Worm (Caenorhabditis elegans) whole organism, late embryonic: ENCODE measurements around the gene idpp-11.

ENCODE experiments used
- C38D4.7 ChIP-seq: fragments of 200-800 bp; sonication (Bioruptor generic); optimal IDR thresholded peaks from 2 replicates; lab custom pipeline; 2018; ENCODE audit warnings: mild to moderate bottlenecking, missing genetic modification characterization, moderate library complexity, missing compliant biosample characterization
- F13H6.1 ChIP-seq: sonication (generic microtip); optimal IDR thresholded peaks from 2 replicates; lab custom pipeline; 2016; ENCODE audit warnings: missing genetic modification characterization, missing compliant biosample characterization
- K02D7.2 ChIP-seq: sonication (generic microtip); optimal IDR thresholded peaks from 2 replicates; lab custom pipeline; 2017; ENCODE audit warnings: mild to moderate bottlenecking, missing genetic modification characterization, missing compliant biosample characterization
- K09A11.1 ChIP-seq: sonication (generic microtip); optimal IDR thresholded peaks from 2 replicates; lab custom pipeline; 2017; ENCODE audit warnings: antibody characterized with exemption, mild to moderate bottlenecking, missing genetic modification characterization, missing compliant biosample characterization; ENCODE audit not compliant: insufficient read depth
- T23F11.4 ChIP-seq: fragments of 200-800 bp; sonication (Bioruptor generic); optimal IDR thresholded peaks from 2 replicates; lab custom pipeline; 2018; ENCODE audit warnings: mild to moderate bottlenecking, missing genetic modification characterization, missing compliant biosample characterization
- ahr-1 ChIP-seq: sonication (generic microtip); optimal IDR thresholded peaks from 2 replicates; lab custom pipeline; 2016; ENCODE audit warnings: missing genetic modification characterization, missing compliant biosample characterization
- ama-1 ChIP-seq: fragments of 150-350 bp; optimal IDR thresholded peaks from 2 replicates; lab custom pipeline; 2014
- ceh-14 ChIP-seq: sonication (generic microtip); optimal IDR thresholded peaks from 2 replicates; lab custom pipeline; 2016; ENCODE audit warnings: missing genotype, missing genetic modification characterization, missing compliant biosample characterization
- ceh-22 ChIP-seq: sonication (generic microtip); optimal IDR thresholded peaks from 2 replicates; lab custom pipeline; 2017; ENCODE audit warnings: missing biosample characterization, missing genetic modification characterization
- ceh-24 ChIP-seq: sonication (generic microtip); optimal IDR thresholded peaks from 2 replicates; lab custom pipeline; 2016; ENCODE audit warnings: mild to moderate bottlenecking, missing genetic modification characterization, missing compliant biosample characterization
- ceh-30 ChIP-seq: fragments of 150-350 bp; optimal IDR thresholded peaks from 2 replicates; lab custom pipeline; 2014; ENCODE audit warnings: missing biosample characterization, missing genetic modification characterization
- ceh-31 ChIP-seq: sonication (generic microtip); optimal IDR thresholded peaks from 2 replicates; lab custom pipeline; 2016; ENCODE audit warnings: missing genetic modification characterization, missing compliant biosample characterization
- che-1 ChIP-seq: sonication (generic microtip); optimal IDR thresholded peaks from 2 replicates; lab custom pipeline; 2016; ENCODE audit warnings: mild to moderate bottlenecking, missing genetic modification characterization, missing compliant biosample characterization
- dmd-4 ChIP-seq: sonication (generic microtip); optimal IDR thresholded peaks from 2 replicates; lab custom pipeline; 2016; ENCODE audit warnings: borderline replicate concordance, missing genetic modification characterization, missing compliant biosample characterization
- elt-2 ChIP-seq: sonication (generic microtip); optimal IDR thresholded peaks from 2 replicates; lab custom pipeline; 2016; ENCODE audit warnings: missing genetic modification reagents, missing genetic modification characterization, missing compliant biosample characterization
- elt-4 ChIP-seq: sonication (generic microtip); optimal IDR thresholded peaks from 2 replicates; lab custom pipeline; 2016; ENCODE audit warnings: missing genetic modification characterization, missing compliant biosample characterization
- eyg-1 ChIP-seq: sonication (generic microtip); optimal IDR thresholded peaks from 2 replicates; lab custom pipeline; 2016; ENCODE audit warnings: missing genotype, missing genetic modification characterization, missing compliant biosample characterization
- fax-1 ChIP-seq: sonication (generic microtip); optimal IDR thresholded peaks from 2 replicates; lab custom pipeline; 2016; ENCODE audit warnings: missing genotype, missing genetic modification characterization, missing compliant biosample characterization
- fkh-10 ChIP-seq: fragments of 150-350 bp; optimal IDR thresholded peaks from 2 replicates; lab custom pipeline; 2014; ENCODE audit warnings: missing biosample characterization, missing genetic modification reagents, missing genetic modification characterization
- fkh-6 ChIP-seq: sonication (generic microtip); optimal IDR thresholded peaks from 2 replicates; lab custom pipeline; 2016; ENCODE audit warnings: missing genetic modification characterization, missing compliant biosample characterization
- hlh-6 ChIP-seq: sonication (generic microtip); optimal IDR thresholded peaks from 2 replicates; lab custom pipeline; 2016; ENCODE audit warnings: missing genotype, missing genetic modification characterization, missing compliant biosample characterization
- lin-11 ChIP-seq: fragments of 200-800 bp; sonication (Bioruptor generic); optimal IDR thresholded peaks from 2 replicates; lab custom pipeline; 2018; ENCODE audit warnings: mild to moderate bottlenecking, missing genetic modification characterization, missing compliant biosample characterization
- nfya-1 ChIP-seq: sonication (generic microtip); optimal IDR thresholded peaks from 2 replicates; lab custom pipeline; 2017; ENCODE audit warnings: missing genetic modification characterization, mild to moderate bottlenecking, missing compliant biosample characterization, antibody characterized with exemption, moderate library complexity
- nhr-232 ChIP-seq: sonication (generic microtip); optimal IDR thresholded peaks from 2 replicates; lab custom pipeline; 2016; ENCODE audit warnings: missing genetic modification characterization, missing compliant biosample characterization
- npax-4 ChIP-seq: sonication (generic microtip); optimal IDR thresholded peaks from 2 replicates; lab custom pipeline; 2016; ENCODE audit warnings: missing genetic modification characterization, missing compliant biosample characterization
- pat-9 ChIP-seq: fragments of 200-800 bp; sonication (Bioruptor generic); optimal IDR thresholded peaks from 2 replicates; lab custom pipeline; 2018; ENCODE audit warnings: mild to moderate bottlenecking, missing genetic modification characterization, moderate library complexity, missing compliant biosample characterization
- pqm-1 ChIP-seq: sonication (generic microtip); optimal IDR thresholded peaks from 2 replicates; lab custom pipeline; 2016; ENCODE audit warnings: missing genetic modification characterization, missing compliant biosample characterization
- pros-1 ChIP-seq: fragments of 150-350 bp; optimal IDR thresholded peaks from 2 replicates; lab custom pipeline; 2014; ENCODE audit warnings: missing biosample characterization, missing genetic modification reagents, missing genetic modification characterization
- rnt-1 ChIP-seq: sonication (generic microtip); optimal IDR thresholded peaks from 2 replicates; lab custom pipeline; 2016; ENCODE audit warnings: missing genetic modification characterization, missing compliant biosample characterization
- sox-2 ChIP-seq: fragments of 200-800 bp; sonication (Bioruptor generic); IDR thresholded peaks from 2 replicates; pipeline ENCODE4 v1.3.6; 2022; ENCODE audit warnings: missing genetic modification reagents, missing genetic modification characterization, missing compliant biosample characterization
- syd-9 ChIP-seq: sonication (generic microtip); optimal IDR thresholded peaks from 2 replicates; lab custom pipeline; 2016; ENCODE audit warnings: mild to moderate bottlenecking, missing genetic modification characterization, moderate library complexity, missing compliant biosample characterization
- tbx-2 ChIP-seq: sonication (generic microtip); optimal IDR thresholded peaks from 2 replicates; lab custom pipeline; 2016; ENCODE audit warnings: missing genetic modification characterization, missing compliant biosample characterization
- ttx-3 ChIP-seq: sonication (generic microtip); optimal IDR thresholded peaks from 2 replicates; lab custom pipeline; 2016; ENCODE audit warnings: missing genetic modification reagents, missing genetic modification characterization, missing compliant biosample characterization
- unc-42 ChIP-seq: sonication (generic microtip); optimal IDR thresholded peaks from 2 replicates; lab custom pipeline; 2016; ENCODE audit warnings: missing genotype, missing genetic modification characterization, missing compliant biosample characterization
- ztf-16 ChIP-seq: sonication (generic microtip); optimal IDR thresholded peaks from 2 replicates; lab custom pipeline; 2017; ENCODE audit warnings: missing genetic modification characterization, missing compliant biosample characterization

Gene idpp-11

DNA sequence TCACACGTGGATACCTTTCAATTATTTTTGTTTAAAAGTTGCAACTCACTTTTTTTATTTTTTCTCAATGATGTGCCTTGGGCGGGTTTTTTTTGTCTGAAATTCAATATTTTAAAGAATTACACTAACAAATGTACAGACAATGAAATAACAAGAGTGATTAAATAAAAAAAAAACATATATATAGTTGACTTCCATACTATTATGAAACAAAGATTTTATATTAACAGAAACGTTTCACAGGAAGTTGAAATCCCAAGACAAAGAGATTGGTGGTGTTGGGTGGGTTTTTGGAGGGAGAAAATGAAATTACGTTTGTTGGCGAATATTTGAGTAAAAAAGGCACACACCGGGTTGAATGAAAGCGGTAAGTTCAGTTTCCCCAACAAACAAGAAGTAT lies 33.5 kb downstream of the idpp-11 start, which contains the start of gene cca-1:
Gene cca-1, minus strand, starts transcription at position 101 of the 400 bp plus-strand sequence.
- TF ChIP-seq unc-42 (no peak), ceh-31 (tag; lab: Kevin White, UChicago) (no peak), C38D4.7 (GFP tag; lab: Kevin White, UChicago) (no peak), ztf-16 (tag; lab: Kevin White, UChicago) (no peak), T23F11.4 (GFP tag; lab: Kevin White, UChicago) (no peak), ttx-3 (tag; lab: Kevin White, UChicago) (no peak), K09A11.1 (tag; lab: Kevin White, UChicago) (no peak), rnt-1 (tag; lab: Kevin White, UChicago) (no peak), lin-11 (no peak), ahr-1 (tag; lab: Kevin White, UChicago) (no peak), npax-4 (tag; lab: Kevin White, UChicago) (no peak), tbx-2 (no peak), nhr-232 (no peak)

DNA sequence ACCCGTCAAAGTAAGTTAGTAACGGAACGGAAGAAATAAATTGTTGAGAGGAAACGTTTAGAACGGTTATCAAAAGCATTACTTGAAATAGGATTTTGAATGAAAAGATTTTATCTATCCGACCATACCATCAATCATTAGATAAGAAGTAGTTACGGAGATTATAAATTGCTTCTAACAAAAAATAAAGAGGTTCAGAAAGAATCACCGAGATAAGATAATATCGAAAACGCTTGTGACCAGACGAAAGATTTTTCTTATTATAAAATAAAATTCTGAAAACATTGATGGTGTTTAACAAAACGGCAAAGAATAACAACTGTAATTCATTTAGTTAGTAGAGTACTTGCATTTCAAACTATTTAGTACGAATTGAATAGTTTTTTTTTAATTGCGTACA lies 38.5 kb downstream of the idpp-11 start, which contains the start of gene C39D10.8:
Gene C39D10.8, minus strand, starts transcription at position 101 of the 400 bp plus-strand sequence.
- TF ChIP-seq hlh-6 (tag; lab: Kevin White, UChicago) (no peak), pros-1 (no peak), elt-2 (peak; percentile 30), ahr-1 (tag; lab: Kevin White, UChicago) (no peak)

DNA sequence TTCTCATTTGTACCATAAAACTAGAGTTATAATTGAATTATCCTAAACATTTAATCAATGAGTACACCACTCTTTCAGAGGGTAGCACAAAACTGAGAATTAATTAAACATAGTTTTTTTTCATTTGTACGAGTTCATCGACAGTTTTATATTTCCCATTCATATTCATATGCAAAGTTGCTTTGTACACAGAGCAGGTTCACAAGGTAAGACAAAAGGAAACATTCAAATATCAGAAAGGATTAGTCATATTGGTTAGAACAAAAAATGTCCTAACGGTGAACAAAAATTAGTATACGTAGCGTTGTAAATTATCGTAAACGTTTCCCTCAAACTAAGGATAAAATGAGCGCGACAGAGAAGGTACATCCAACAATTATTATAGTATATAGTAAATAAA lies 39.0 kb downstream of the idpp-11 start:
- TF ChIP-seq rnt-1 (tag; lab: Kevin White, UChicago) (no peak), ceh-22 (tag; lab: Kevin White, UChicago) (no peak), K02D7.2 (tag; lab: Kevin White, UChicago) (no peak)
- TF ChIP-seq, all 69 proteins: peak for 0

DNA sequence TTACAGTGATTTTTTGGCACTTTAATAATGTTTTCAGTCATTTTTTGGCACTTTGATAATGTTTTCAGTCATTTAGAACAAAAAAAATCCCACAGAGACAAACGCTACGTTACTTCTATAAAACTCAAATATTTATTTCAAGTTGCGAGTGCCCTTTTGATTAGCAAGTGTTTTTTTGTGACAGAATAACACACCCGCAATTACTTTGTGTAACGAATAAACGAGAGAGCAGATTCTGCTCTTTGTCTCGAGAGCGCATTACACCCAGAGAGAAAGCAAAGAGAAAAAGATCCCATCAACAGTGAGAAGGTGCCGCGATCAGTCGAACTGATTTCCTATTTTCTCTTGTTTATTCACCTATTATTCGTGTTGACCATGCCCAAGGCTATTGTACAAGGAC lies 41.7 kb downstream of the idpp-11 start, which contains the start of gene pcyt-2.2:
Gene pcyt-2.2, plus strand, starts transcription at position 301 of the 400 bp plus-strand sequence.
- no peak for TF ChIP-seq nfya-1 (tag; lab: Kevin White, UChicago)
- TF ChIP-seq elt-4, result no peak
- TF ChIP-seq eyg-1 (tag; lab: Kevin White, UChicago), result no peak
- no peak for TF ChIP-seq che-1 (tag; lab: Kevin White, UChicago)
- no peak for TF ChIP-seq ceh-30 (tag; lab: Kevin White, UChicago)
- no peak for TF ChIP-seq syd-9 (tag; lab: Kevin White, UChicago)
- no peak for TF ChIP-seq ztf-16 (tag; lab: Kevin White, UChicago)
- TF ChIP-seq ama-1 (lab: Kevin White, UChicago), result no peak
- TF ChIP-seq C38D4.7 (GFP tag; lab: Kevin White, UChicago), result no peak
- no peak for TF ChIP-seq ceh-14
- TF ChIP-seq fax-1 (tag; lab: Kevin White, UChicago), result no peak
- TF ChIP-seq fkh-6 (tag; lab: Kevin White, UChicago), result no peak
- no peak for TF ChIP-seq nhr-232
- TF ChIP-seq sox-2, result no peak
- TF ChIP-seq ceh-24, result no peak
- TF ChIP-seq K09A11.1 (tag; lab: Kevin White, UChicago), result no peak
- no peak for TF ChIP-seq pat-9 (tag; lab: Kevin White, UChicago)

DNA sequence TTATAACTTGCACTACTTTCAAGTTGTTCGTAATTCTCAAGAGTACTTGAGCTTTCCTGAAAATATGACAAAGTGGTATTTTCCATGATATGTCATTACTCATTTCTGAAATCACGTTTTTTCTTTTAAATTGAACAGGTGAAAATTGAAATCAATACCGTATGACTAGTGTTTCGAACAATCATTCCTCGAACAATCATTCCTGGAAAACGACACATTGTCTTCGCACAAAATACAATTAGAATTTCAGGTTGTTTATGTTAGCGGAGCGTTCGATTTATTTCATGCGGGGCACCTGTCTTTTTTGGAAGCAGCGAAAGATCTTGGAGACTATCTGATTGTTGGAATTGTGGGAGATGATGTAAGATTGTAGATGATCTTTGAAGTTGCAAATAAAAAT lies 43.9 kb downstream of the idpp-11 start:
- TF ChIP-seq F13H6.1 (tag; lab: Kevin White, UChicago) (no peak), fkh-10 (GFP tag; lab: Kevin White, UChicago) (no peak), sox-2 (no peak)

DNA sequence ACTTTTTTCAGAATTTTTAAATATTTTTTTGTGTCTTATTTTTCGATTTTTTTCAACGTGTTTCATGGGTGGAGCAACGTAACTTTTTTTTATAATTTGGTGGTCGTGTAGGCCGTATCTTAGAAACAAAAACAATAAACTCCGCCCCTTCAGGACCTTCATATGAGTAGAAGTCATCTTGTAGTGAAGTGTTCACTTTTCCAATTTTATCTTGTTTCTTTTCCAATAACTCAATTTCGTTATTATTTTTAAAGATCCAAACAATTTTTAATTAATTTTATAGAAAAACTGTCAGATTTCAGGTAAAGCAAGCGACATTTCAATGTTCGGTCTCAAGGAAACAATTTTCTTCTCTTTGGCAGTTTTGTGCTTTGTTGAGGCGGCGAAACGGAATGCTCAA lies 46.6 kb downstream of the idpp-11 start, which contains the start of gene C39D10.2:
Gene C39D10.2, plus strand, starts transcription at position 301 of the 400 bp plus-strand sequence.
- TF ChIP-seq pqm-1 (tag; lab: Kevin White, UChicago) (no peak), ceh-31 (tag; lab: Kevin White, UChicago) (no peak), ceh-14 (no peak), dmd-4 (no peak), fkh-10 (GFP tag; lab: Kevin White, UChicago) (no peak)
